Fruit fly (Drosophila melanogaster): Measurements from ENCODE around the gene Wdr81.

The Wdr81 gene

dm6 chr2L:12021193-12021592, 433 bp upstream of the Wdr81 start (continued):
- TF ChIP-seq Lpt (GFP tag; optimal IDR thresholded peaks at IDR 0.05) (no peak), Blimp-1 (GFP tag; optimal IDR thresholded peaks at IDR 0.05) (peak; percentile 76), gem (tag; optimal IDR thresholded peaks at IDR 0.05) (peak; percentile 73), pan (optimal IDR thresholded peaks at IDR 0.05) (no peak), pan (GFP tag; optimal IDR thresholded peaks at IDR 0.05 in 1 of 2, IDR thresholded peaks at IDR 0.05 in 1 of 2) (no peak), sens (GFP tag) (peak; percentile 96), tio (GFP tag; optimal IDR thresholded peaks at IDR 0.05) (no peak), Scr (GFP tag; IDR thresholded peaks at IDR 0.05; ENCODE audit: partially characterized antibody) (no peak), CG10274 (GFP tag; optimal IDR thresholded peaks at IDR 0.05) (peak; percentile 8), CG7745 (tag; optimal IDR thresholded peaks at IDR 0.05) (peak; percentile 71), CG8290 (GFP tag; optimal IDR thresholded peaks at IDR 0.05) (no peak), CG8290 (tag; optimal IDR thresholded peaks at IDR 0.05) (peak; percentile 47 to 91), CG14014 (GFP tag; IDR thresholded peaks at IDR 0.05) (peak; percentile 60; the same call in 1 of the 2 replicates), CG32767 (GFP tag; IDR thresholded peaks at IDR 0.05) (no peak), fd96Cb (tag; optimal IDR thresholded peaks at IDR 0.05) (no peak), CG8924 (tag; optimal IDR thresholded peaks at IDR 0.05) (peak; percentile 59), cg (GFP tag; optimal IDR thresholded peaks at IDR 0.05) (no peak), Atf6 (GFP tag; IDR thresholded peaks at IDR 0.05) (peak; percentile 83), tx (GFP tag; optimal IDR thresholded peaks at IDR 0.05) (no peak), grn (GFP tag; optimal IDR thresholded peaks at IDR 0.05) (peak; percentile 23), cad (GFP tag; optimal IDR thresholded peaks at IDR 0.05) (no peak), Rx (GFP tag; IDR thresholded peaks at IDR 0.05) (no peak), NK7.1 (GFP tag; optimal IDR thresholded peaks at IDR 0.05) (no peak), Dfd (GFP tag; optimal IDR thresholded peaks at IDR 0.05) (no peak), CG6791 (GFP tag; IDR thresholded peaks at IDR 0.05; ENCODE audit: partially characterized antibody) (no peak), Atf-2 (GFP tag; optimal IDR thresholded peaks at IDR 0.05) (no peak), CG6854 (GFP tag; optimal IDR thresholded peaks at IDR 0.05) (peak; percentile 48), Abd-B (GFP tag; optimal IDR thresholded peaks at IDR 0.05) (no peak), CG1529 (GFP tag; optimal IDR thresholded peaks at IDR 0.05) (peak; percentile 86), lola (GFP tag; optimal IDR thresholded peaks at IDR 0.05) (peak in 1 of 3 experiments; percentile 62), CG18764 (GFP tag; optimal IDR thresholded peaks at IDR 0.05) (peak; percentile 46), D19A (tag; optimal IDR thresholded peaks at IDR 0.05) (peak; percentile 27), wek (GFP tag; optimal IDR thresholded peaks at IDR 0.05) (peak; percentile 83), CG2129 (GFP tag; IDR thresholded peaks at IDR 0.05; ENCODE audit: partially characterized antibody) (no peak), ERR (GFP tag; optimal IDR thresholded peaks at IDR 0.05) (no peak), dmrt99B (tag; optimal IDR thresholded peaks at IDR 0.05) (no peak), stc (GFP tag; IDR thresholded peaks at IDR 0.05) (no peak), CG3163 (GFP tag; optimal IDR thresholded peaks at IDR 0.05) (no peak), CG2199 (GFP tag; IDR thresholded peaks at IDR 0.05) (no peak), yki (optimal IDR thresholded peaks at IDR 0.05) (no peak), ash1 (GFP tag; optimal IDR thresholded peaks at IDR 0.05) (peak; percentile 61), CG13424 (tag; optimal IDR thresholded peaks at IDR 0.05) (peak; percentile 58), CG12104 (GFP tag; optimal IDR thresholded peaks at IDR 0.05) (peak; percentile 32), CG3838 (GFP tag; optimal IDR thresholded peaks at IDR 0.05) (peak; percentile 78), sob (GFP tag; IDR thresholded peaks at IDR 0.05) (peak; percentile 60; the same call in 1 of the 2 replicates), CG18262 (tag; optimal IDR thresholded peaks at IDR 0.05) (peak; percentile 36), lov (optimal IDR thresholded peaks at IDR 0.05) (no peak), lov (GFP tag; IDR thresholded peaks at IDR 0.05) (no peak), Lim3 (GFP tag; IDR thresholded peaks at IDR 0.05) (no peak), chinmo (GFP tag; IDR thresholded peaks at IDR 0.05; ENCODE audit: partially characterized antibody) (no peak), Side (GFP tag; optimal IDR thresholded peaks at IDR 0.05) (no peak), CG2678 (tag; optimal IDR thresholded peaks at IDR 0.05) (peak; percentile 72), CG7987 (GFP tag; optimal IDR thresholded peaks at IDR 0.05) (peak; percentile 91)
